Worm (Caenorhabditis elegans) whole organism, L1 larva: Measurements from ENCODE around the gene dsh-1.

Experiments
- dpl-1 ChIP-seq, 3 experiments: fragments of 150-350 bp in 2 of 3; sonication (generic microtip) in 1 of 3; optimal IDR thresholded peaks; 2 replicates each; lab custom pipeline; 2014 to 2017; ENCODE audit warnings: missing biosample characterization in 3 of 3, missing genetic modification characterization in 3 of 3, missing genetic modification reagents in 3 of 3
- hlh-17 ChIP-seq: fragments of 200-800 bp; sonication (Bioruptor generic); optimal IDR thresholded peaks from 2 replicates; lab custom pipeline; 2018; ENCODE audit warnings: missing genetic modification characterization, mild to moderate bottlenecking, missing compliant biosample characterization, moderate library complexity, borderline replicate concordance
- isw-1 ChIP-seq: fragments of 200-800 bp; sonication (Bioruptor generic); IDR thresholded peaks from 2 replicates; pipeline ENCODE4 v1.3.6; 2022; ENCODE audit warnings: missing genetic modification characterization, missing compliant biosample characterization
- lin-14 ChIP-seq: fragments of 200-800 bp; sonication (Bioruptor generic); optimal IDR thresholded peaks from 2 replicates; lab custom pipeline; 2018; ENCODE audit warnings: mild to moderate bottlenecking, missing genetic modification characterization, moderate library complexity, missing compliant biosample characterization
- nhr-11 ChIP-seq: fragments of 150-350 bp; optimal IDR thresholded peaks from 2 replicates; lab custom pipeline; 2014; ENCODE audit warnings: missing biosample characterization, missing genetic modification characterization
- nhr-77 ChIP-seq: fragments of 150-350 bp; optimal IDR thresholded peaks from 2 replicates; lab custom pipeline; 2014; ENCODE audit warnings: missing biosample characterization, missing genetic modification characterization
- pag-3 ChIP-seq: sonication (generic microtip); optimal IDR thresholded peaks from 2 replicates; lab custom pipeline; 2017; ENCODE audit warnings: missing genetic modification characterization, mild to moderate bottlenecking, missing compliant biosample characterization, antibody characterized with exemption, borderline replicate concordance; ENCODE audit not compliant: insufficient read depth
- snpc-4 ChIP-seq: fragments of 150-350 bp; optimal IDR thresholded peaks from 2 replicates; lab custom pipeline; 2014; ENCODE audit warnings: missing biosample characterization, missing genetic modification characterization
- unc-130 ChIP-seq: fragments of 150-350 bp; optimal IDR thresholded peaks from 2 replicates; lab custom pipeline; 2017; ENCODE audit warnings: missing biosample characterization, missing genetic modification characterization, inconsistent platforms

DNA sequence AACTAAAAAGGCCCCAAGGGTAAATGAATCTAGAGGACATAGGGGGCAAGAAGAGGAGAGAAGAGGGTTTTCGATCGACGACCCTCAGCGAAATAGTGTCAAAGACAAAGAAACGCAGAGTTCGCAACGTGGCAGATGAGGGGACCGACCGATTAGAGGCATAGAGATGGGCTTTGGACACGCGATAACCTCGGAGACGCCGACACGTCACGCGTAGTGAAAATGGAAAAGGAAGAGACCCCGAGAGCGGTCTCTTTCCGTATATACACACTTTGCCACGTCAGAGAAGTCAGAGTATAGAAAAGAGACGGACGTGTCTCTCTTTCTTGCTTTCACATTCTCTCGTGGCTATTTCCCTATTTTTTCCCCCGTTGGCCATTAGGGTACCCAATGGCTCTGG is 43.7 kb downstream of the dsh-1 start:
- TF ChIP-seq nhr-11 (tag; lab: Kevin White, UChicago) = no peak
- peak; percentile 70 for TF ChIP-seq isw-1 (GFP tag; lab: Robert Waterston, UW)
- peak; percentile 97 for TF ChIP-seq lin-14 (GFP tag; lab: Kevin White, UChicago)
- peak; percentile 18 for TF ChIP-seq snpc-4 (tag; lab: Kevin White, UChicago)
- no peak for TF ChIP-seq pag-3 (tag; lab: Kevin White, UChicago)
- TF ChIP-seq nhr-77 (tag; lab: Kevin White, UChicago) = no peak
- peak; percentile 10 for TF ChIP-seq unc-130 (tag; lab: Kevin White, UChicago)
- peak in 2 of 3 experiments; percentile 27 to 45 for TF ChIP-seq dpl-1 (GFP tag; optimal IDR thresholded peaks at IDR 0.05; lab: Kevin White, UChicago)
- no peak for TF ChIP-seq hlh-17 (GFP tag; lab: Kevin White, UChicago)
